Fruit fly (Drosophila melanogaster) whole organism, embryonic: ENCODE measurements around the gene uncNacbeta.

Experiments used
- CG10654 ChIP-seq: fragments of 200-800 bp; sonication (Bioruptor generic); optimal IDR thresholded peaks from 2 replicates; lab custom pipeline; 2016; ENCODE audit warnings: missing biosample characterization, missing genetic modification characterization
- CG11695 ChIP-seq: fragments of 200-800 bp; sonication (Bioruptor generic); IDR thresholded peaks from 3 replicates; pipeline ENCODE4 v1.3.6; 2022; ENCODE audit warnings: missing biosample characterization, missing genetic modification characterization
- CG12942 ChIP-seq: fragments of 200-800 bp; sonication (Bioruptor generic); optimal IDR thresholded peaks from 3 replicates; lab custom pipeline; 2016; ENCODE audit warnings: missing biosample characterization, missing genetic modification characterization
- CG14965 ChIP-seq: fragments of 200-800 bp; sonication (Bioruptor generic); optimal IDR thresholded peaks from 2 replicates; lab custom pipeline; 2016; ENCODE audit warnings: missing biosample characterization, missing genetic modification characterization, borderline replicate concordance
- CG1647 ChIP-seq: fragments of 200-800 bp; sonication (Bioruptor generic); optimal IDR thresholded peaks from 3 replicates; lab custom pipeline; 2016; ENCODE audit warnings: missing biosample characterization, missing genetic modification characterization
- CG16779 ChIP-seq: fragments of 200-800 bp; sonication (Bioruptor generic); IDR thresholded peaks from 2 replicates; pipeline ENCODE4 v1.3.6; 2022; ENCODE audit warnings: missing biosample characterization, missing genetic modification characterization
- CG17361 ChIP-seq: fragments of 200-800 bp; sonication (Bioruptor generic); IDR thresholded peaks from 3 replicates; pipeline ENCODE4 v1.3.6; 2022; ENCODE audit warnings: missing biosample characterization, missing genetic modification characterization
- CG17802 ChIP-seq: fragments of 200-800 bp; sonication (Bioruptor generic); optimal IDR thresholded peaks from 2 replicates; lab custom pipeline; 2018; ENCODE audit warnings: missing biosample characterization, mild to moderate bottlenecking, missing genetic modification characterization, moderate library complexity
- CG18262 ChIP-seq: fragments of 200-800 bp; optimal IDR thresholded peaks from 3 replicates; lab custom pipeline; 2019; ENCODE audit warnings: missing biosample characterization, mild to moderate bottlenecking, missing genetic modification characterization, moderate library complexity
- CG2120 ChIP-seq: fragments of 200-800 bp; sonication (Bioruptor generic); optimal IDR thresholded peaks from 3 replicates; lab custom pipeline; 2016; ENCODE audit warnings: missing biosample characterization, missing genetic modification characterization
- CG2678 ChIP-seq: fragments of 200-800 bp; sonication (Bioruptor generic); optimal IDR thresholded peaks from 3 replicates; lab custom pipeline; 2019; ENCODE audit warnings: missing biosample characterization, mild to moderate bottlenecking, missing genetic modification characterization, moderate library complexity
- CG33213 ChIP-seq: fragments of 200-800 bp; sonication (Bioruptor generic); optimal IDR thresholded peaks from 3 replicates; lab custom pipeline; 2016; ENCODE audit warnings: missing biosample characterization, missing genetic modification characterization
- CG42726 ChIP-seq: fragments of 200-800 bp; sonication (Bioruptor generic); IDR thresholded peaks from 2 replicates; pipeline ENCODE4 v1.3.6; 2022; ENCODE audit warnings: missing biosample characterization, missing genetic modification characterization; ENCODE audit not compliant: partially characterized antibody
- CG43689 ChIP-seq: fragments of 200-800 bp; sonication (Bioruptor generic); IDR thresholded peaks from 2 replicates; pipeline ENCODE4 v1.3.6; 2022; ENCODE audit warnings: missing biosample characterization, missing genetic modification characterization
- CG4424 ChIP-seq: fragments of 200-800 bp; sonication (Bioruptor generic); optimal IDR thresholded peaks from 3 replicates; lab custom pipeline; 2016; ENCODE audit warnings: missing biosample characterization, missing genetic modification characterization
- CG5953 ChIP-seq: fragments of 200-800 bp; sonication (Bioruptor generic); IDR thresholded peaks from 2 replicates; pipeline ENCODE4 v1.3.6; 2022; ENCODE audit warnings: missing biosample characterization, missing genetic modification characterization
- CG7357 ChIP-seq: fragments of 200-800 bp; sonication (Bioruptor generic); IDR thresholded peaks from 3 replicates; pipeline ENCODE4 v1.3.6; 2022; ENCODE audit warnings: missing biosample characterization, missing genetic modification characterization
- CG8089 ChIP-seq: fragments of 200-800 bp; sonication (Bioruptor generic); optimal IDR thresholded peaks from 3 replicates; lab custom pipeline; 2016; ENCODE audit warnings: missing biosample characterization, missing genetic modification characterization
- Camta ChIP-seq: fragments of 200-800 bp; sonication (Bioruptor generic); optimal IDR thresholded peaks from 2 replicates; lab custom pipeline; 2016; ENCODE audit warnings: missing biosample characterization, missing genetic modification characterization
- CrebB ChIP-seq: fragments of 200-800 bp; sonication (Bioruptor generic); optimal IDR thresholded peaks from 3 replicates; lab custom pipeline; 2018; ENCODE audit warnings: missing biosample characterization, mild to moderate bottlenecking, missing genetic modification characterization
- Dfd ChIP-seq, 2 experiments: fragments of >200 bp; optimal IDR thresholded peaks; 2 replicates each; lab custom pipeline; 2017; ENCODE audit warnings: missing biosample characterization in 2 of 2, missing genetic modification characterization in 2 of 2
- Dp ChIP-seq: fragments of 200-800 bp; sonication (Bioruptor generic); optimal IDR thresholded peaks from 2 replicates; lab custom pipeline; 2018; ENCODE audit warnings: missing biosample characterization, mild to moderate bottlenecking, missing genetic modification characterization, moderate library complexity
- Fer3 ChIP-seq: fragments of 200-800 bp; sonication (Bioruptor generic); optimal IDR thresholded peaks from 2 replicates; lab custom pipeline; 2018; ENCODE audit warnings: missing biosample characterization, mild to moderate bottlenecking, missing genetic modification characterization, moderate library complexity
- HHEX ChIP-seq: fragments of 200-800 bp; sonication (Bioruptor generic); optimal IDR thresholded peaks from 3 replicates; lab custom pipeline; 2017; ENCODE audit warnings: missing biosample characterization, mild to moderate bottlenecking, missing genetic modification characterization, missing genetic modification reagents
- HLHmδ ChIP-seq: fragments of 200-800 bp; sonication (Bioruptor generic); optimal IDR thresholded peaks from 2 replicates; lab custom pipeline; 2018; ENCODE audit warnings: missing biosample characterization, mild to moderate bottlenecking, missing genetic modification characterization, moderate library complexity
- Lpt ChIP-seq: fragments of >200 bp; optimal IDR thresholded peaks from 2 replicates; lab custom pipeline; 2018; ENCODE audit warnings: missing biosample characterization, missing genetic modification characterization
- Mad ChIP-seq: fragments of 200-800 bp; sonication (Bioruptor generic); optimal IDR thresholded peaks from 2 replicates; lab custom pipeline; 2016; ENCODE audit warnings: missing biosample characterization, missing genetic modification characterization
- Med ChIP-seq: fragments of 200-800 bp; sonication (Bioruptor generic); peaks from one replicate; lab custom pipeline; 2016; ENCODE audit warnings: missing biosample characterization, missing genetic modification characterization, mild to moderate bottlenecking, inconsistent platforms, moderate library complexity
- Nf-YB ChIP-seq: fragments of 200-800 bp; sonication (Bioruptor generic); optimal IDR thresholded peaks from 3 replicates; lab custom pipeline; 2019; ENCODE audit warnings: missing biosample characterization, mild to moderate bottlenecking, missing genetic modification characterization, moderate library complexity
- NfI ChIP-seq: fragments of 200-800 bp; sonication (Bioruptor generic); optimal IDR thresholded peaks from 3 replicates; lab custom pipeline; 2018; ENCODE audit warnings: missing biosample characterization, mild to moderate bottlenecking, missing genetic modification characterization, moderate library complexity
- Opbp ChIP-seq: fragments of 200-800 bp; sonication (Bioruptor generic); IDR thresholded peaks from 3 replicates; pipeline ENCODE4 v1.3.6; 2022; ENCODE audit warnings: missing biosample characterization, missing genetic modification characterization; ENCODE audit not compliant: partially characterized antibody
- Ravus ChIP-seq: fragments of 200-800 bp; sonication (Bioruptor generic); IDR thresholded peaks from 2 replicates; pipeline ENCODE4 v1.3.6; 2022; ENCODE audit warnings: missing biosample characterization, missing genetic modification characterization
- TFAM ChIP-seq: fragments of 200-800 bp; sonication (Bioruptor generic); optimal IDR thresholded peaks from 2 replicates; lab custom pipeline; 2017; ENCODE audit warnings: missing biosample characterization, missing genetic modification characterization, inconsistent platforms
- YL-1 ChIP-seq: fragments of 200-800 bp; sonication (Bioruptor generic); optimal IDR thresholded peaks from 3 replicates; lab custom pipeline; 2017; ENCODE audit warnings: missing biosample characterization, mild to moderate bottlenecking, missing genetic modification characterization
- bbx ChIP-seq: fragments of 200-800 bp; sonication (Bioruptor generic); IDR thresholded peaks from 2 replicates; pipeline ENCODE4 v1.3.6; 2022; ENCODE audit warnings: missing biosample characterization, missing genetic modification characterization; ENCODE audit not compliant: partially characterized antibody
- bigmax ChIP-seq: fragments of 200-800 bp; sonication (Bioruptor generic); optimal IDR thresholded peaks from 2 replicates; lab custom pipeline; 2018; ENCODE audit warnings: missing biosample characterization, mild to moderate bottlenecking, missing genetic modification characterization
- bsh ChIP-seq, 2 experiments: fragments of 200-800 bp; sonication (Bioruptor generic); optimal IDR thresholded peaks; 2 replicates each; lab custom pipeline; 2017 to 2018; ENCODE audit warnings: mild to moderate bottlenecking in 2 of 2, missing biosample characterization in 2 of 2, missing genetic modification characterization in 2 of 2, moderate library complexity in 1 of 2
- crc ChIP-seq: fragments of 200-800 bp; sonication (Bioruptor generic); optimal IDR thresholded peaks from 2 replicates; lab custom pipeline; 2016; ENCODE audit warnings: missing biosample characterization, missing genetic modification characterization
- fd64A ChIP-seq: fragments of 200-800 bp; sonication (Bioruptor generic); optimal IDR thresholded peaks from 3 replicates; lab custom pipeline; 2018; ENCODE audit warnings: missing biosample characterization, mild to moderate bottlenecking, missing genetic modification characterization
- ham ChIP-seq: fragments of 200-800 bp; sonication (Bioruptor generic); IDR thresholded peaks from 2 replicates; pipeline ENCODE4 v1.3.6; 2022; ENCODE audit warnings: missing biosample characterization, missing genetic modification characterization
- hkb ChIP-seq, 2 experiments: fragments of 200-800 bp in 1 of 2; fragments of >200 bp in 1 of 2; sonication (Bioruptor generic) in 1 of 2; IDR thresholded peaks in 1 of 2; optimal IDR thresholded peaks in 1 of 2; 2 replicates each; pipeline versions ENCODE4 v1.3.6 to Lab custom; 2017 to 2022; ENCODE audit warnings: missing biosample characterization in 1 of 2, missing genetic modification characterization in 1 of 2
- luna ChIP-seq: fragments of 200-800 bp; sonication (Bioruptor generic); optimal IDR thresholded peaks from 2 replicates; lab custom pipeline; 2016; ENCODE audit warnings: missing biosample characterization, missing genetic modification characterization
- nom ChIP-seq: fragments of 200-800 bp; sonication (Bioruptor generic); optimal IDR thresholded peaks from 2 replicates; lab custom pipeline; 2017; ENCODE audit warnings: missing biosample characterization, missing genetic modification characterization, mild to moderate bottlenecking, moderate library complexity, missing genetic modification reagents
- prd ChIP-seq, 3 experiments: fragments of >200 bp in 2 of 3; fragments of 200-800 bp in 1 of 3; sonication (Bioruptor generic) in 1 of 3; optimal IDR thresholded peaks in 2 of 3; IDR thresholded peaks in 1 of 3; 2 replicates in 2 of 3; 3 replicates in 1 of 3; pipeline versions ENCODE4 v1.3.6 to Lab custom; 2017 to 2022; ENCODE audit warnings: missing biosample characterization in 1 of 3, missing genetic modification characterization in 1 of 3
- seq ChIP-seq: fragments of 200-800 bp; sonication (Bioruptor generic); IDR thresholded peaks from 2 replicates; pipeline ENCODE4 v1.3.6; 2022; ENCODE audit warnings: missing biosample characterization, missing genetic modification characterization
- so ChIP-seq: fragments of 200-800 bp; sonication (Bioruptor generic); IDR thresholded peaks from 3 replicates; pipeline ENCODE4 v1.3.6; 2022; ENCODE audit warnings: missing biosample characterization, missing genetic modification characterization
- toy ChIP-seq: fragments of 200-800 bp; sonication (Bioruptor generic); IDR thresholded peaks from 2 replicates; pipeline ENCODE4 v1.3.6; 2022; ENCODE audit warnings: missing biosample characterization, missing genetic modification characterization
- vvl ChIP-seq: fragments of 200-800 bp; sonication (Bioruptor generic); IDR thresholded peaks from 2 replicates; pipeline ENCODE4 v1.3.6; 2022; ENCODE audit warnings: missing biosample characterization, missing genetic modification characterization

Gene uncNacbeta

DNA sequence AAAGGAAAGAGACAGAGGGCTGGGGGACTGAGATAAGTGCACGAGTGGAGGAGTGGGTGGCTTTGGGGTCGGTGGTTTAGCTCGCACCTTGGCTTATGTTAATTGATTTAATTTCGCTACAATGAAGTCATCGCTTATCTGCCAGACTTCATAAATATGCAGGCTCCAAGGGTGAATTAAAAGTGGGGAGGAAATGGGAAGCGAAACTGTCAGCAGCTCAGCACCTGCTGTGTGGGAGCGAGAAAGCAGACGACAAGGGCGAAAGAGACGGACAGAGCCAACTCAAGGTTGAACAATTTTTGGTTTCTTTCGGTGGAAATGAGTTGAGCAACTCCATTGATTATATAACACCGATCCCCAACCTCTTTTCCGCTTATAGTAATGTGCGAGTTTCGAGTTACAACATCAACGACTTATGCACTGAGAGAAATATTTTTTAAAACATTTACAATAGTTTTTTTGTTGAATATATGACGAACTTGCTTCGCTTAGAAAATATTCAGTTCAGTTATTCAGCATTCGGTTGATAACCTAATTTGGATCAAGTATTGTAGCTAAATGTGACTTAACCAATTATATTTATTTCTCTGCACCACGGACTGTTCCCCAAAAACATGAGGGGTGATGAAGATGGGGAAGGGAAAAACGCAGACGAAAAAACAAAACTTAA lies 43.2 kb downstream of the uncNacbeta start (continued):
- TF ChIP-seq CG12942 (GFP tag; lab: Kevin White, UChicago) (peak; percentile 75), TFAM (peak; percentile 7), CG14965 (GFP tag; lab: Kevin White, UChicago) (peak; percentile 17), bigmax (GFP tag; lab: Kevin White, UChicago) (no peak), seq (GFP tag; lab: Robert Waterston, UW) (peak; percentile 85), bbx (no peak), Dfd (GFP tag; optimal IDR thresholded peaks at IDR 0.05; lab: Kevin White, UChicago) (no peak), CG8089 (peak; percentile 80), CrebB (tag; lab: Kevin White, UChicago) (peak; percentile 57), CG18262 (tag; lab: Kevin White, UChicago) (peak; percentile 91), Opbp (GFP tag; lab: Robert Waterston, UW) (no peak), nom (GFP tag; lab: Kevin White, UChicago) (no peak), toy (GFP tag; lab: Robert Waterston, UW) (no peak), Nf-YB (GFP tag; lab: Kevin White, UChicago) (peak; percentile 75), Ravus (peak; percentile 43), Mad (peak; percentile 85), Lpt (GFP tag; lab: Kevin White, UChicago) (no peak), CG17361 (GFP tag; lab: Robert Waterston, UW) (peak; percentile 78), CG10654 (GFP tag; lab: Kevin White, UChicago) (peak; percentile 80), CG2120 (GFP tag; lab: Kevin White, UChicago) (peak; percentile 38), fd64A (GFP tag; lab: Kevin White, UChicago) (peak; percentile 26), CG2678 (peak; percentile 85), CG42726 (no peak), Dp (GFP tag; lab: Kevin White, UChicago) (no peak), CG1647 (GFP tag; lab: Kevin White, UChicago) (peak; percentile 80), ham (GFP tag; lab: Robert Waterston, UW) (no peak), HHEX (peak; percentile 75), vvl (peak; percentile 92), CG16779 (GFP tag; lab: Robert Waterston, UW) (0 out of 2 replicates have a peak, but pooled peaks have one; percentile 59), NfI (GFP tag; lab: Kevin White, UChicago) (peak; percentile 72), CG11695 (GFP tag; lab: Robert Waterston, UW) (peak; percentile 87), prd (optimal IDR thresholded peaks at IDR 0.05; lab: Kevin White, UChicago) (no peak), prd (GFP tag; IDR thresholded peaks at IDR 0.05; lab: Robert Waterston, UW) (peak; percentile 87), CG17802 (no peak), CG33213 (peak; percentile 76), hkb (optimal IDR thresholded peaks at IDR 0.05; lab: Kevin White, UChicago) (no peak), hkb (GFP tag; IDR thresholded peaks at IDR 0.05; lab: Robert Waterston, UW) (peak; percentile 94), Camta (GFP tag; lab: Kevin White, UChicago) (peak; percentile 88), bsh (GFP tag; optimal IDR thresholded peaks at IDR 0.05; lab: Kevin White, UChicago) (peak in 1 of 2 experiments; percentile 93), luna (no peak), CG7357 (peak; percentile 56; the same call in 1 of the 3 replicates), CG5953 (GFP tag; lab: Robert Waterston, UW) (peak; percentile 90), CG43689 (GFP tag; lab: Robert Waterston, UW) (peak; percentile 58), crc (GFP tag; lab: Kevin White, UChicago) (peak; percentile 44), so (GFP tag; lab: Robert Waterston, UW) (peak; percentile 88), Fer3 (tag; lab: Kevin White, UChicago) (peak; percentile 63), CG4424 (GFP tag; lab: Kevin White, UChicago) (peak; percentile 77), Med (GFP tag; lab: Kevin White, UChicago) (peak; percentile 97), YL-1 (GFP tag; lab: Kevin White, UChicago) (peak; percentile 8), HLHmδ (GFP tag; lab: Kevin White, UChicago) (no peak)
